Worm (Caenorhabditis elegans) whole organism, midembryonic: ENCODE results near the gene try-8.

Experiments
- T22C8.4 ChIP-seq: fragments of 200-800 bp; sonication (Bioruptor generic); IDR thresholded peaks from 2 replicates; pipeline ENCODE4 v1.3.6; 2022; ENCODE audit warnings: missing genetic modification characterization, missing compliant biosample characterization
- cog-1 ChIP-seq: sonication (generic microtip); optimal IDR thresholded peaks from 2 replicates; lab custom pipeline; 2016; ENCODE audit warnings: missing genetic modification characterization, missing compliant biosample characterization
- flt-1 ChIP-seq: fragments of 200-800 bp; sonication (Bioruptor generic); IDR thresholded peaks from 2 replicates; pipeline ENCODE4 v1.3.6; 2022; ENCODE audit warnings: missing genetic modification characterization, missing compliant biosample characterization
- klf-2 ChIP-seq: fragments of 200-800 bp; sonication (Bioruptor generic); conservative IDR thresholded peaks from 2 replicates; pipeline ENCODE4 v1.3.6; 2022; ENCODE audit warnings: missing genetic modification reagents, missing genetic modification characterization, missing compliant biosample characterization
- med-1 ChIP-seq: sonication (generic microtip); optimal IDR thresholded peaks from 2 replicates; lab custom pipeline; 2017; ENCODE audit warnings: missing genetic modification characterization, mild to moderate bottlenecking, missing compliant biosample characterization, antibody characterized with exemption, missing genetic modification reagents; ENCODE audit not compliant: insufficient read depth
- ref-1 ChIP-seq: fragments of 200-800 bp; sonication (Bioruptor generic); conservative IDR thresholded peaks from 2 replicates; pipeline ENCODE4 v1.3.6; 2022; ENCODE audit warnings: missing genetic modification reagents, missing genetic modification characterization, missing compliant biosample characterization
- tab-1 ChIP-seq: fragments of 200-800 bp; sonication (Bioruptor generic); IDR thresholded peaks from 2 replicates; pipeline ENCODE4 v1.3.6; 2022; ENCODE audit warnings: missing genetic modification characterization, missing compliant biosample characterization
- ztf-23 ChIP-seq: fragments of 200-800 bp; sonication (Bioruptor generic); IDR thresholded peaks from 2 replicates; pipeline ENCODE4 v1.3.6; 2022; ENCODE audit warnings: missing genetic modification reagents, missing genetic modification characterization, missing compliant biosample characterization
- ztf-29 ChIP-seq: fragments of 200-800 bp; sonication (Bioruptor generic); IDR thresholded peaks from 2 replicates; pipeline ENCODE4 v1.3.6; 2022; ENCODE audit warnings: missing genetic modification reagents, missing genetic modification characterization, missing compliant biosample characterization

DNA sequence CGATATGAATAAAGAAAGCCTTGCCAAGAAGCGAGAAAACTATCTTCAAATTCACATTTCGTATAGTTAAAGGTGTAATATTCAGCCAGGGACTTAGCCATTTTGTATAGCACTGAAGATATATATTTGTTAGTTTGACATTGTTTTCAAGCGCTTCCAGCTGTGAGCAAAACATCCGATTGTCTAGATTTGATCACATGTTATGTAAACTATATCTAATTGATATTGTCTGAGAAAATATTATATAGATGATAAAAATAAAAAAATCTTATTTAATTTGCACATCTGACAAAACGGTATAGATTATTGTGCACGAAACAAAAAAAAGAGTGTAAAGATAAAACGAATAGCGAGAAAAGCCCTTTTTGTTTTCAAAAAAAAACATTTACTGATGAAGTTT is 10.6 kb upstream of the try-8 start, which contains the start of gene srh-89:
- no peak for TF ChIP-seq ztf-29 (GFP tag; lab: Robert Waterston, UW)
- no peak for TF ChIP-seq ref-1 (GFP tag; lab: Robert Waterston, UW)
- TF ChIP-seq cog-1 (tag; lab: Kevin White, UChicago), result no peak
- no peak for TF ChIP-seq klf-2 (GFP tag; lab: Robert Waterston, UW)
- TF ChIP-seq flt-1 (GFP tag; lab: Robert Waterston, UW), result no peak
- no peak for TF ChIP-seq ztf-23 (GFP tag; lab: Robert Waterston, UW)
- TF ChIP-seq med-1 (GFP tag; lab: Kevin White, UChicago), result no peak
- no peak for TF ChIP-seq T22C8.4
- TF ChIP-seq tab-1 (GFP tag; lab: Robert Waterston, UW), result no peak
